Worm (Caenorhabditis elegans): ENCODE results near the gene mlc-2.

mlc-2 gene

ce11 chrX:17456536-17457165 lies at the start of gene mlc-2:
TSS of gene mlc-2 (minus strand) at chrX:17456586.
- TF ChIP-seq set-16 (GFP tag; IDR thresholded peaks at IDR 0.05) = peak; percentile 55
- TF ChIP-seq unc-62 (GFP tag; optimal IDR thresholded peaks at IDR 0.05 in 1 of 2) = peak in 1 of 2 experiments; percentile 9
- no peak for TF ChIP-seq unc-62 (tag; optimal IDR thresholded peaks at IDR 0.05)
- peak in 1 of 2 experiments; percentile 26 for TF ChIP-seq daf-16 (GFP tag; optimal IDR thresholded peaks at IDR 0.05)
- TF ChIP-seq daf-16 (tag; optimal IDR thresholded peaks at IDR 0.05) = no peak
- TF ChIP-seq lin-13 (GFP tag; optimal IDR thresholded peaks at IDR 0.05) = no peak
- peak; percentile 76 for TF ChIP-seq hlh-11 (tag; optimal IDR thresholded peaks at IDR 0.05)
- peak; percentile 42 for TF ChIP-seq nhr-28 (tag; optimal IDR thresholded peaks at IDR 0.05)
- no peak for TF ChIP-seq T20F7.1 (GFP tag; optimal IDR thresholded peaks at IDR 0.05)
- TF ChIP-seq lim-7 (GFP tag; IDR thresholded peaks at IDR 0.05) = 0 out of 2 replicates have a peak, but pooled peaks have one; percentile 28
- peak; percentile 48 for TF ChIP-seq nhr-11 (tag; optimal IDR thresholded peaks at IDR 0.05)
- TF ChIP-seq dve-1 (tag; optimal IDR thresholded peaks at IDR 0.05; ENCODE audit: insufficient read depth) = no peak
- TF ChIP-seq F10B5.3 (tag; optimal IDR thresholded peaks at IDR 0.05) = no peak

ce11 chrX:17505547-17506181 lies 49.3 kb upstream of the mlc-2 start:
- TF ChIP-seq ces-1 (GFP tag; optimal IDR thresholded peaks at IDR 0.05) (peak; percentile 52), dve-1 (tag; optimal IDR thresholded peaks at IDR 0.05; ENCODE audit: insufficient read depth) (peak; percentile 80), gei-8 (GFP tag; optimal IDR thresholded peaks at IDR 0.05) (peak; percentile 84), zfp-2 (tag; optimal IDR thresholded peaks at IDR 0.05) (no peak), zip-2 (tag; optimal IDR thresholded peaks at IDR 0.05) (no peak), ceh-82 (tag; optimal IDR thresholded peaks at IDR 0.05) (no peak), lin-39 (tag; optimal IDR thresholded peaks at IDR 0.05) (no peak), nhr-77 (tag; optimal IDR thresholded peaks at IDR 0.05) (peak; percentile 80), php-3 (GFP tag; IDR thresholded peaks at IDR 0.05) (no peak), nhr-28 (tag; optimal IDR thresholded peaks at IDR 0.05) (peak; percentile 73), lin-1 (GFP tag; IDR thresholded peaks at IDR 0.05) (peak; percentile 76), nhr-42 (GFP tag; IDR thresholded peaks at IDR 0.05) (no peak), dpl-1 (GFP tag; optimal IDR thresholded peaks at IDR 0.05) (peak; percentile 1), nhr-25 (tag; optimal IDR thresholded peaks at IDR 0.05; ENCODE audit: borderline replicate concordance, insufficient read depth) (peak; percentile 77), lin-13 (GFP tag; optimal IDR thresholded peaks at IDR 0.05) (peak; percentile 29), aha-1 (tag) (peak; percentile 95), hlh-30 (tag; optimal IDR thresholded peaks at IDR 0.05; ENCODE audit: insufficient read depth) (peak; percentile 85), nhr-48 (tag; optimal IDR thresholded peaks at IDR 0.05) (peak; percentile 89), fkh-10 (GFP tag; optimal IDR thresholded peaks at IDR 0.05) (peak; percentile 63), hif-1 (tag; optimal IDR thresholded peaks at IDR 0.05) (peak in 1 of 2 experiments; percentile 67), tra-1 (GFP tag; IDR thresholded peaks at IDR 0.05) (peak; percentile 92), dmd-6 (GFP tag; IDR thresholded peaks at IDR 0.05) (peak; percentile 98), spr-3 (GFP tag; optimal IDR thresholded peaks at IDR 0.05) (no peak), pha-4 (GFP tag; IDR thresholded peaks at IDR 0.05) (peak; percentile 68), pha-4 (tag; optimal IDR thresholded peaks at IDR 0.05) (no peak), aly-2 (tag; optimal IDR thresholded peaks at IDR 0.05) (no peak), F26F4.8 (GFP tag; conservative IDR thresholded peaks at IDR 0.05) (no peak), hlh-11 (tag; optimal IDR thresholded peaks at IDR 0.05) (peak; percentile 97), dmd-8 (GFP tag; IDR thresholded peaks at IDR 0.05) (no peak), skn-1 (tag; optimal IDR thresholded peaks at IDR 0.05) (no peak), nhr-10 (tag; optimal IDR thresholded peaks at IDR 0.05) (peak; percentile 4), saeg-2 (GFP tag; IDR thresholded peaks at IDR 0.05) (0 out of 2 replicates have a peak, but pooled peaks have one; percentile 43), cey-2 (tag; optimal IDR thresholded peaks at IDR 0.05; ENCODE audit: borderline replicate concordance, insufficient read depth) (no peak), rbr-2 (tag; optimal IDR thresholded peaks at IDR 0.05) (peak; percentile 84), mes-2 (tag; optimal IDR thresholded peaks at IDR 0.05; ENCODE audit: poor library complexity, severe bottlenecking) (peak; percentile 66), nhr-11 (tag; optimal IDR thresholded peaks at IDR 0.05) (peak; percentile 93), daf-16 (GFP tag; optimal IDR thresholded peaks at IDR 0.05) (peak; percentile 19 to 86), daf-16 (tag; optimal IDR thresholded peaks at IDR 0.05) (peak; percentile 73), set-16 (GFP tag; IDR thresholded peaks at IDR 0.05) (no peak), nhr-102 (tag; optimal IDR thresholded peaks at IDR 0.05) (peak; percentile 59), lin-15B (tag; optimal IDR thresholded peaks at IDR 0.05) (no peak)
